Worm (Caenorhabditis elegans) whole organism, young adult: ENCODE data around the gene R02E12.12.

Experiments
- K11D2.4 ChIP-seq: fragments of 200-800 bp; sonication (Bioruptor generic); IDR thresholded peaks from 2 replicates; pipeline ENCODE4 v1.3.6; 2022; ENCODE audit warnings: missing genetic modification reagents, missing genetic modification characterization, missing compliant biosample characterization
- ZK185.1 ChIP-seq: sonication (generic microtip); optimal IDR thresholded peaks from 2 replicates; lab custom pipeline; 2016; ENCODE audit warnings: mild to moderate bottlenecking, missing genetic modification characterization, missing compliant biosample characterization; ENCODE audit not compliant: poor library complexity, severe bottlenecking
- dpl-1 ChIP-seq: fragments of 150-350 bp; optimal IDR thresholded peaks from 2 replicates; lab custom pipeline; 2014; ENCODE audit warnings: missing biosample characterization, missing genetic modification reagents, missing genetic modification characterization
- efl-1 ChIP-seq: fragments of 150-350 bp; optimal IDR thresholded peaks from 2 replicates; lab custom pipeline; 2014; ENCODE audit warnings: missing biosample characterization, missing genetic modification reagents, missing genetic modification characterization
- hsf-1 ChIP-seq: fragments of 200-800 bp; sonication (Bioruptor generic); IDR thresholded peaks from 2 replicates; pipeline ENCODE4 v1.3.6; 2022; ENCODE audit warnings: missing genetic modification reagents, missing genetic modification characterization, missing compliant biosample characterization
- ztf-3 ChIP-seq: fragments of 200-800 bp; sonication (Bioruptor generic); optimal IDR thresholded peaks from 2 replicates; lab custom pipeline; 2018; ENCODE audit warnings: mild to moderate bottlenecking, missing genetic modification characterization, missing compliant biosample characterization

DNA sequence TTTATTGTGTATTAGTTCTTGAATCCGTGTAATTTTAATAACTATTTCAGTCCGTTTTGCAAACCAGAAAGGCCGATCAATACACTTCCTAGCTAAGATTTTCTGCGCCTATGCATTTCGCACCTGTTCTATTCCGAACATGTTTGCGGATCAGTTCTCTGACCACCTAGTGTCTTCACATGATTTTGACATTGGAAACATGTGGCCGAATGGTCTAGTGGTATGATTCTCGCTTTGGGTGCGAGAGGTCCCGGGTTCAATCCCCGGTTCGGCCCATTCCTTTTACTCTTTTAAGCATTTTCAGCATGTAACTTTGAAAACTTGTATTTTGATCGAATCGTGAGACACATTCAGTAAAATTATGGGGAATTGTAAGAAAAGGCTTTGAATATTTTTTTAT is 34.0 kb upstream of the R02E12.12 start:
- TF ChIP-seq hsf-1: no peak
- no peak for TF ChIP-seq dpl-1 (GFP tag; lab: Kevin White, UChicago)
- TF ChIP-seq ZK185.1 (tag; lab: Kevin White, UChicago): peak; percentile 53
- TF ChIP-seq efl-1: no peak
- peak; percentile 69; the same call in 1 of the 2 replicates for TF ChIP-seq K11D2.4 (GFP tag; lab: Robert Waterston, UW)
- TF ChIP-seq ztf-3: no peak
